Fruit fly (Drosophila melanogaster) whole organism, prepupa: Measurements from ENCODE around the gene CG11893.

Experiments used
- CG11294 ChIP-seq: fragments of 200-800 bp; sonication (Bioruptor generic); IDR thresholded peaks from 2 replicates; pipeline ENCODE4 v1.3.6; 2022; ENCODE audit warnings: missing biosample characterization, missing genetic modification characterization
- CG15336 ChIP-seq: fragments of 200-800 bp; sonication (Bioruptor generic); IDR thresholded peaks from 2 replicates; pipeline ENCODE4 v1.3.6; 2022; ENCODE audit warnings: missing biosample characterization, missing genetic modification characterization
- CG1621 ChIP-seq: fragments of 200-800 bp; sonication (Bioruptor generic); optimal IDR thresholded peaks from 3 replicates; lab custom pipeline; 2018; ENCODE audit warnings: missing biosample characterization, mild to moderate bottlenecking, missing genetic modification characterization
- CG16779 ChIP-seq: fragments of 200-800 bp; sonication (Bioruptor generic); optimal IDR thresholded peaks from 3 replicates; lab custom pipeline; 2017; ENCODE audit warnings: missing biosample characterization, mild to moderate bottlenecking, missing genetic modification characterization
- CG31627 ChIP-seq: fragments of 200-800 bp; sonication (Bioruptor generic); optimal IDR thresholded peaks from 3 replicates; lab custom pipeline; 2016; ENCODE audit warnings: missing biosample characterization, missing genetic modification characterization
- CG6276 ChIP-seq: fragments of 200-800 bp; sonication (Bioruptor generic); optimal IDR thresholded peaks from 2 replicates; lab custom pipeline; 2017; ENCODE audit warnings: missing biosample characterization, mild to moderate bottlenecking, missing genetic modification characterization
- CG6792 ChIP-seq: fragments of 200-800 bp; sonication (Bioruptor generic); optimal IDR thresholded peaks from 3 replicates; lab custom pipeline; 2016; ENCODE audit warnings: missing biosample characterization, missing genetic modification characterization
- CG6854 ChIP-seq: fragments of 200-800 bp; sonication (Bioruptor generic); optimal IDR thresholded peaks from 2 replicates; lab custom pipeline; 2017; ENCODE audit warnings: missing biosample characterization, mild to moderate bottlenecking, missing genetic modification characterization
- CG7368 ChIP-seq: fragments of 200-800 bp; sonication (Bioruptor generic); optimal IDR thresholded peaks from 3 replicates; lab custom pipeline; 2016; ENCODE audit warnings: missing biosample characterization, missing genetic modification characterization
- CG8319 ChIP-seq: fragments of 200-800 bp; sonication (Bioruptor generic); optimal IDR thresholded peaks from 3 replicates; lab custom pipeline; 2016; ENCODE audit warnings: missing biosample characterization, missing genetic modification characterization
- Eip75B ChIP-seq: fragments of 200-800 bp; sonication (Bioruptor generic); optimal IDR thresholded peaks from 3 replicates; lab custom pipeline; 2016; ENCODE audit warnings: missing biosample characterization, missing genetic modification characterization
- Eip78C ChIP-seq: fragments of 200-800 bp; sonication (Bioruptor generic); peaks from one replicate; lab custom pipeline; 2016; ENCODE audit warnings: missing biosample characterization, missing genetic modification characterization
- Ets21C ChIP-seq: fragments of 200-800 bp; sonication (Bioruptor generic); optimal IDR thresholded peaks from 3 replicates; lab custom pipeline; 2016; ENCODE audit warnings: missing biosample characterization, missing genetic modification characterization
- Ets96B ChIP-seq: fragments of 200-800 bp; optimal IDR thresholded peaks from 2 replicates; lab custom pipeline; 2019; ENCODE audit warnings: missing biosample characterization, mild to moderate bottlenecking, missing genetic modification characterization, moderate library complexity
- Hr4 ChIP-seq: fragments of 200-800 bp; sonication (Bioruptor generic); optimal IDR thresholded peaks from 3 replicates; lab custom pipeline; 2016; ENCODE audit warnings: missing biosample characterization, missing genetic modification characterization
- Lpt ChIP-seq: fragments of 200-800 bp; sonication (Bioruptor generic); optimal IDR thresholded peaks from 3 replicates; lab custom pipeline; 2016; ENCODE audit warnings: missing biosample characterization, missing genetic modification characterization
- Smox ChIP-seq: fragments of 200-800 bp; sonication (Bioruptor generic); optimal IDR thresholded peaks from 3 replicates; lab custom pipeline; 2016; ENCODE audit warnings: missing biosample characterization, missing genetic modification characterization
- Sox14 ChIP-seq: fragments of 200-800 bp; sonication (Bioruptor generic); optimal IDR thresholded peaks from 3 replicates; lab custom pipeline; 2016; ENCODE audit warnings: missing biosample characterization, missing genetic modification characterization
- achi ChIP-seq: fragments of 200-800 bp; sonication (Bioruptor generic); optimal IDR thresholded peaks from 3 replicates; lab custom pipeline; 2016; ENCODE audit warnings: missing biosample characterization, missing genetic modification characterization
- acj6 ChIP-seq: fragments of 200-800 bp; sonication (Bioruptor generic); optimal IDR thresholded peaks from 3 replicates; lab custom pipeline; 2016; ENCODE audit warnings: missing biosample characterization, missing genetic modification characterization
- dsx ChIP-seq: fragments of 200-800 bp; optimal IDR thresholded peaks from 3 replicates; lab custom pipeline; 2019; ENCODE audit warnings: missing biosample characterization, mild to moderate bottlenecking, missing genetic modification characterization, moderate library complexity; ENCODE audit not compliant: poor library complexity, severe bottlenecking
- fd85E ChIP-seq: fragments of 200-800 bp; sonication (Bioruptor generic); optimal IDR thresholded peaks from 3 replicates; lab custom pipeline; 2016; ENCODE audit warnings: missing biosample characterization, missing genetic modification characterization
- fkh ChIP-seq: fragments of 200-800 bp; sonication (Bioruptor generic); optimal IDR thresholded peaks from 3 replicates; lab custom pipeline; 2017; ENCODE audit warnings: missing biosample characterization, mild to moderate bottlenecking, missing genetic modification characterization, moderate library complexity
- net ChIP-seq: fragments of 200-800 bp; sonication (Bioruptor generic); optimal IDR thresholded peaks from 3 replicates; lab custom pipeline; 2016; ENCODE audit warnings: missing biosample characterization, missing genetic modification characterization
- pdm3 ChIP-seq: fragments of 200-800 bp; sonication (Bioruptor generic); optimal IDR thresholded peaks from 3 replicates; lab custom pipeline; 2016; ENCODE audit warnings: missing biosample characterization, missing genetic modification characterization
- spab ChIP-seq: fragments of 200-800 bp; sonication (Bioruptor generic); optimal IDR thresholded peaks from 2 replicates; lab custom pipeline; 2017; ENCODE audit warnings: missing biosample characterization, mild to moderate bottlenecking, missing genetic modification characterization, missing genetic modification reagents
- svp ChIP-seq: fragments of 200-800 bp; sonication (Bioruptor generic); peaks from one replicate; lab custom pipeline; 2016; ENCODE audit warnings: missing biosample characterization, missing genetic modification characterization
- topi ChIP-seq: fragments of 200-800 bp; sonication (Bioruptor generic); optimal IDR thresholded peaks from 3 replicates; lab custom pipeline; 2016; ENCODE audit warnings: missing biosample characterization, missing genetic modification characterization

The CG11893 gene

dm6 chr3R:25335065-25335464 lies 45.4 kb downstream of the CG11893 start, which contains the start of the genes CG10669 and CG11902:
CG10669 (minus strand) TSS chr3R:25335243.
CG11902 (plus strand) TSS chr3R:25335257.
- TF ChIP-seq Eip78C (GFP tag; lab: Kevin White, UChicago) (no peak), Lpt (GFP tag; lab: Kevin White, UChicago) (no peak), acj6 (GFP tag; lab: Kevin White, UChicago) (no peak), CG15336 (no peak), fkh (GFP tag; lab: Kevin White, UChicago) (no peak), dsx (GFP tag; lab: Kevin White, UChicago) (no peak), CG31627 (GFP tag; lab: Kevin White, UChicago) (no peak), CG16779 (tag; lab: Kevin White, UChicago) (no peak), Ets21C (GFP tag; lab: Kevin White, UChicago) (no peak), topi (GFP tag; lab: Kevin White, UChicago) (no peak)
- TF ChIP-seq, all 60 proteins: peak for 0

dm6 chr3R:25339952-25340351 lies 50.3 kb downstream of the CG11893 start, which contains the start of gene rha:
rha (plus strand) TSS chr3R:25340252.
- TF ChIP-seq svp (no peak), CG7368 (GFP tag; lab: Kevin White, UChicago) (no peak), Hr4 (GFP tag; lab: Kevin White, UChicago) (no peak), spab (GFP tag; lab: Kevin White, UChicago) (no peak), pdm3 (no peak), net (GFP tag; lab: Kevin White, UChicago) (no peak), CG11294 (GFP tag; lab: Robert Waterston, UW) (no peak), Ets21C (GFP tag; lab: Kevin White, UChicago) (no peak), CG6276 (GFP tag; lab: Kevin White, UChicago) (no peak), CG6792 (no peak), fd85E (GFP tag; lab: Kevin White, UChicago) (no peak), CG1621 (no peak), CG6854 (GFP tag; lab: Kevin White, UChicago) (no peak), Sox14 (no peak), achi (GFP tag; lab: Kevin White, UChicago) (no peak), Ets96B (tag; lab: Kevin White, UChicago) (no peak), Eip75B (GFP tag; lab: Kevin White, UChicago) (no peak), Lpt (GFP tag; lab: Kevin White, UChicago) (no peak), Smox (GFP tag; lab: Kevin White, UChicago) (no peak), CG8319 (GFP tag; lab: Kevin White, UChicago) (no peak)
